Worm (Caenorhabditis elegans) whole organism, L3 larva: ENCODE results near the gene C33C12.1.

Experiments
- R02D3.7 ChIP-seq: fragments of 150-350 bp; optimal IDR thresholded peaks from 2 replicates; lab custom pipeline; 2014; ENCODE audit warnings: missing biosample characterization, missing genetic modification characterization
- ZK546.5 ChIP-seq: sonication (generic microtip); optimal IDR thresholded peaks from 2 replicates; lab custom pipeline; 2017; ENCODE audit warnings: missing biosample characterization, missing genetic modification characterization
- aly-2 ChIP-seq: fragments of 150-350 bp; optimal IDR thresholded peaks from 2 replicates; lab custom pipeline; 2014; ENCODE audit warnings: missing biosample characterization, missing genetic modification characterization
- ama-1 ChIP-seq: fragments of 150-350 bp; optimal IDR thresholded peaks from 2 replicates; lab custom pipeline; 2018
- ceh-16 ChIP-seq: sonication (generic microtip); optimal IDR thresholded peaks from 2 replicates; lab custom pipeline; 2017; ENCODE audit warnings: missing biosample characterization, missing genetic modification characterization
- ceh-28 ChIP-seq: fragments of 150-350 bp; optimal IDR thresholded peaks from 2 replicates; lab custom pipeline; 2014; ENCODE audit warnings: missing biosample characterization, missing genetic modification reagents, missing genetic modification characterization
- ceh-82 ChIP-seq: fragments of 150-350 bp; optimal IDR thresholded peaks from 2 replicates; lab custom pipeline; 2014; ENCODE audit warnings: missing biosample characterization, missing genetic modification characterization
- daf-12 ChIP-seq: fragments of 150-350 bp; optimal IDR thresholded peaks from 2 replicates; lab custom pipeline; 2014; ENCODE audit warnings: missing biosample characterization, missing genetic modification reagents, missing genetic modification characterization
- egl-27 ChIP-seq: sonication (generic microtip); optimal IDR thresholded peaks from 4 replicates; lab custom pipeline; 2017; ENCODE audit warnings: missing biosample characterization, missing genetic modification reagents, missing genetic modification characterization
- egl-5 ChIP-seq: fragments of 150-350 bp; optimal IDR thresholded peaks from 2 replicates; lab custom pipeline; 2017; ENCODE audit warnings: missing biosample characterization, missing genetic modification reagents, missing genetic modification characterization, inconsistent platforms
- elt-2 ChIP-seq: sonication (generic microtip); optimal IDR thresholded peaks from 2 replicates; lab custom pipeline; 2016; ENCODE audit warnings: missing genetic modification reagents, mild to moderate bottlenecking, missing genetic modification characterization, missing compliant biosample characterization
- elt-3 ChIP-seq, 3 experiments: fragments of 150-350 bp in 1 of 3; sonication (generic microtip) in 2 of 3; optimal IDR thresholded peaks; 2 replicates in 2 of 3; 4 replicates in 1 of 3; lab custom pipeline; 2014 to 2017; ENCODE audit warnings: missing biosample characterization in 3 of 3, missing genetic modification characterization in 3 of 3
- eor-1 ChIP-seq, 2 experiments: fragments of 150-350 bp; optimal IDR thresholded peaks; 2 replicates each; lab custom pipeline; 2014 to 2018; ENCODE audit warnings: missing biosample characterization in 2 of 2, missing genetic modification characterization in 2 of 2
- fkh-2 ChIP-seq: fragments of 150-350 bp; optimal IDR thresholded peaks from 2 replicates; lab custom pipeline; 2014; ENCODE audit warnings: missing biosample characterization, missing genetic modification reagents, missing genetic modification characterization
- fos-1 ChIP-seq: fragments of 150-350 bp; optimal IDR thresholded peaks from 2 replicates; lab custom pipeline; 2014; ENCODE audit warnings: missing biosample characterization, missing genetic modification characterization
- lin-15B ChIP-seq: fragments of 150-350 bp; optimal IDR thresholded peaks from 2 replicates; lab custom pipeline; 2014; ENCODE audit warnings: missing biosample characterization, missing genetic modification characterization
- lin-39 ChIP-seq: fragments of 150-350 bp; optimal IDR thresholded peaks from 2 replicates; lab custom pipeline; 2018; ENCODE audit warnings: missing biosample characterization, missing genetic modification reagents, missing genetic modification characterization
- lsy-12 ChIP-seq: sonication (generic microtip); optimal IDR thresholded peaks from 2 replicates; lab custom pipeline; 2016; ENCODE audit warnings: mild to moderate bottlenecking, missing genetic modification characterization, missing compliant biosample characterization
- mdl-1 ChIP-seq: fragments of 150-350 bp; optimal IDR thresholded peaks from 2 replicates; lab custom pipeline; 2014; ENCODE audit warnings: missing biosample characterization, missing genetic modification characterization
- mml-1 ChIP-seq: fragments of 150-350 bp; sonication (generic microtip); optimal IDR thresholded peaks from 3 replicates; lab custom pipeline; 2014; ENCODE audit warnings: missing biosample characterization, missing genetic modification characterization
- nfya-1 ChIP-seq: sonication (generic microtip); optimal IDR thresholded peaks from 2 replicates; lab custom pipeline; 2017; ENCODE audit warnings: missing genetic modification characterization, mild to moderate bottlenecking, missing compliant biosample characterization, antibody characterized with exemption, moderate library complexity; ENCODE audit not compliant: insufficient read depth
- nhr-23 ChIP-seq: fragments of 150-350 bp; optimal IDR thresholded peaks from 2 replicates; lab custom pipeline; 2014; ENCODE audit warnings: missing biosample characterization, missing genetic modification reagents, missing genetic modification characterization
- nhr-25 ChIP-seq: sonication (generic microtip); optimal IDR thresholded peaks from 2 replicates; lab custom pipeline; 2017; ENCODE audit warnings: missing biosample characterization, missing genetic modification characterization
- nhr-28 ChIP-seq: fragments of 150-350 bp; optimal IDR thresholded peaks from 2 replicates; lab custom pipeline; 2014; ENCODE audit warnings: missing biosample characterization, missing genetic modification characterization
- nhr-43 ChIP-seq: sonication (generic microtip); optimal IDR thresholded peaks from 2 replicates; lab custom pipeline; 2016; ENCODE audit warnings: mild to moderate bottlenecking, missing genetic modification characterization, missing compliant biosample characterization; ENCODE audit not compliant: poor library complexity, severe bottlenecking
- nhr-67 ChIP-seq: fragments of 150-350 bp; optimal IDR thresholded peaks from 2 replicates; lab custom pipeline; 2014; ENCODE audit warnings: missing biosample characterization, missing genetic modification characterization
- nhr-76 ChIP-seq: fragments of 150-350 bp; sonication (generic microtip); optimal IDR thresholded peaks from 5 replicates; lab custom pipeline; 2014; ENCODE audit warnings: missing biosample characterization, missing genetic modification characterization
- nhr-77 ChIP-seq: fragments of 150-350 bp; optimal IDR thresholded peaks from 2 replicates; lab custom pipeline; 2014; ENCODE audit warnings: missing biosample characterization, missing genetic modification characterization
- pha-4 ChIP-seq: fragments of 150-350 bp; optimal IDR thresholded peaks from 2 replicates; lab custom pipeline; 2014; ENCODE audit warnings: missing biosample characterization, missing genetic modification reagents, missing genetic modification characterization
- pqm-1 ChIP-seq: fragments of 150-350 bp; optimal IDR thresholded peaks from 2 replicates; lab custom pipeline; 2017; ENCODE audit warnings: missing biosample characterization, missing genetic modification characterization, inconsistent platforms
- sea-2 ChIP-seq: fragments of 150-350 bp; sonication (generic microtip); optimal IDR thresholded peaks from 4 replicates; lab custom pipeline; 2014; ENCODE audit warnings: missing biosample characterization, missing genetic modification reagents, missing genetic modification characterization
- skn-1 ChIP-seq: fragments of 150-350 bp; optimal IDR thresholded peaks from 2 replicates; lab custom pipeline; 2014; ENCODE audit warnings: missing biosample characterization, missing genetic modification characterization
- tbx-2 ChIP-seq: sonication (generic microtip); optimal IDR thresholded peaks from 2 replicates; lab custom pipeline; 2016; ENCODE audit warnings: mild to moderate bottlenecking, missing genetic modification characterization, missing compliant biosample characterization
- unc-39 ChIP-seq: sonication (generic microtip); optimal IDR thresholded peaks from 4 replicates; lab custom pipeline; 2017; ENCODE audit warnings: missing biosample characterization, missing genetic modification characterization
- unc-62 ChIP-seq: fragments of 150-350 bp; sonication (generic microtip); optimal IDR thresholded peaks from 4 replicates; lab custom pipeline; 2014; ENCODE audit warnings: missing biosample characterization, missing genetic modification reagents, missing genetic modification characterization
- zag-1 ChIP-seq: fragments of 150-350 bp; optimal IDR thresholded peaks from 2 replicates; lab custom pipeline; 2014; ENCODE audit warnings: missing biosample characterization, missing genetic modification characterization
- ztf-11 ChIP-seq: fragments of 150-350 bp; optimal IDR thresholded peaks from 2 replicates; lab custom pipeline; 2014; ENCODE audit warnings: missing biosample characterization, missing genetic modification characterization
- ztf-4 ChIP-seq: fragments of 150-350 bp; optimal IDR thresholded peaks from 2 replicates; lab custom pipeline; 2014; ENCODE audit warnings: missing biosample characterization, missing genetic modification characterization

The C33C12.1 gene

ce11 chrII:2177735-2178134 lies 20.3 kb upstream of the C33C12.1 start:
- TF ChIP-seq elt-3 (tag; optimal IDR thresholded peaks at IDR 0.05; lab: Kevin White, UChicago) (no peak), mml-1 (tag; lab: Kevin White, UChicago) (no peak), fkh-2 (tag; lab: Kevin White, UChicago) (no peak), eor-1 (tag; optimal IDR thresholded peaks at IDR 0.05; lab: Kevin White, UChicago) (no peak), unc-62 (GFP tag; lab: Kevin White, UChicago) (no peak), egl-5 (tag; lab: Kevin White, UChicago) (no peak), sea-2 (GFP tag; lab: Kevin White, UChicago) (no peak), nhr-23 (no peak), lin-15B (tag; lab: Kevin White, UChicago) (no peak), nhr-77 (no peak), zag-1 (tag; lab: Kevin White, UChicago) (no peak), unc-39 (tag; lab: Kevin White, UChicago) (no peak), tbx-2 (tag; lab: Kevin White, UChicago) (no peak), ceh-82 (no peak), daf-12 (tag; lab: Kevin White, UChicago) (no peak), nfya-1 (no peak), egl-27 (tag; lab: Kevin White, UChicago) (no peak), nhr-76 (no peak), aly-2 (tag; lab: Kevin White, UChicago) (no peak)

ce11 chrII:2186329-2186728 lies 11.7 kb upstream of the C33C12.1 start, which contains the start of gene gba-2:
Gene gba-2, minus strand, starts transcription at chrII:2186434.
- TF ChIP-seq skn-1 (no peak), pqm-1 (tag; lab: Kevin White, UChicago) (peak; percentile 54), elt-2 (tag; lab: Kevin White, UChicago) (peak; percentile 63)

- TF ChIP-seq aly-2 (tag; lab: Kevin White, UChicago): no peak
- TF ChIP-seq lin-15B (tag; lab: Kevin White, UChicago): no peak
- no peak for TF ChIP-seq nhr-28
- TF ChIP-seq elt-3 (tag; optimal IDR thresholded peaks at IDR 0.05; lab: Kevin White, UChicago): no peak
- TF ChIP-seq nfya-1: no peak
- TF ChIP-seq mdl-1 (tag; lab: Kevin White, UChicago): no peak
- no peak for TF ChIP-seq egl-27 (tag; lab: Kevin White, UChicago)
- no peak for TF ChIP-seq ztf-11 (tag; lab: Kevin White, UChicago)
- TF ChIP-seq ceh-16 (tag; lab: Kevin White, UChicago): no peak
- no peak for TF ChIP-seq R02D3.7 (tag; lab: Kevin White, UChicago)
- TF ChIP-seq ceh-28: no peak
- TF ChIP-seq ZK546.5: no peak
- TF ChIP-seq nhr-67 (tag; lab: Kevin White, UChicago): no peak
- TF ChIP-seq lin-39: no peak
- no peak for TF ChIP-seq eor-1 (tag; optimal IDR thresholded peaks at IDR 0.05; lab: Kevin White, UChicago)
- no peak for TF ChIP-seq lsy-12 (tag; lab: Kevin White, UChicago)
- TF ChIP-seq fos-1 (tag; lab: Kevin White, UChicago): no peak
Measured at ce11 chrII:2186730-2187129, 11.3 kb upstream of the C33C12.1 start.

- TF ChIP-seq ama-1 (no peak), nhr-76 (no peak), fkh-2 (tag; lab: Kevin White, UChicago) (no peak), egl-27 (tag; lab: Kevin White, UChicago) (no peak), elt-2 (tag; lab: Kevin White, UChicago) (no peak), ztf-4 (tag; lab: Kevin White, UChicago) (no peak), pqm-1 (tag; lab: Kevin White, UChicago) (no peak), nhr-25 (tag; lab: Kevin White, UChicago) (no peak), nhr-67 (tag; lab: Kevin White, UChicago) (no peak), unc-39 (tag; lab: Kevin White, UChicago) (no peak), elt-3 (tag; optimal IDR thresholded peaks at IDR 0.05; lab: Kevin White, UChicago) (no peak), nhr-43 (tag; lab: Kevin White, UChicago) (no peak), fos-1 (tag; lab: Kevin White, UChicago) (no peak), skn-1 (no peak), pha-4 (tag; lab: Kevin White, UChicago) (no peak), nfya-1 (no peak)
Measured at ce11 chrII:2189357-2189756, 8.7 kb upstream of the C33C12.1 start, which contains the start of gene mtq-2. Gene mtq-2, minus strand, starts transcription at chrII:2189457.
